Fruit fly (Drosophila melanogaster) whole organism, embryonic: ENCODE results near the gene Tao.

Source experiments
- ATbp ChIP-seq: fragments of 200-800 bp; sonication (Bioruptor generic); optimal IDR thresholded peaks from 2 replicates; lab custom pipeline; 2017; ENCODE audit warnings: missing biosample characterization, mild to moderate bottlenecking, missing genetic modification characterization, missing genetic modification reagents
- CG12391 ChIP-seq: fragments of 200-800 bp; sonication (Bioruptor generic); optimal IDR thresholded peaks from 3 replicates; lab custom pipeline; 2018; ENCODE audit warnings: missing biosample characterization, mild to moderate bottlenecking, missing genetic modification characterization, moderate library complexity
- CG31365 ChIP-seq: fragments of 200-800 bp; sonication (Bioruptor generic); optimal IDR thresholded peaks from 2 replicates; lab custom pipeline; 2018; ENCODE audit warnings: missing biosample characterization, mild to moderate bottlenecking, missing genetic modification characterization
- CG4282 ChIP-seq: fragments of 200-800 bp; sonication (Bioruptor generic); optimal IDR thresholded peaks from 2 replicates; lab custom pipeline; 2016; ENCODE audit warnings: missing biosample characterization, missing genetic modification characterization
- Vsx1 ChIP-seq: fragments of 200-800 bp; sonication (Bioruptor generic); optimal IDR thresholded peaks from 2 replicates; lab custom pipeline; 2017; ENCODE audit warnings: missing biosample characterization, mild to moderate bottlenecking, missing genetic modification characterization, missing genetic modification reagents
- pan ChIP-seq, 4 experiments: fragments of >200 bp in 3 of 4; fragments of 200-800 bp in 1 of 4; sonication (Bioruptor generic) in 1 of 4; optimal IDR thresholded peaks in 3 of 4; IDR thresholded peaks in 1 of 4; 2 replicates each; pipeline versions ENCODE4 v1.3.6 to Lab custom; 2017 to 2022; ENCODE audit warnings: missing biosample characterization in 2 of 4, missing genetic modification characterization in 2 of 4, mixed read lengths in 1 of 4

- TF ChIP-seq pan (optimal IDR thresholded peaks at IDR 0.05; lab: Kevin White, UChicago) (no peak), pan (GFP tag; optimal IDR thresholded peaks at IDR 0.05 in 1 of 2, IDR thresholded peaks at IDR 0.05 in 1 of 2) (no peak), CG12391 (no peak), CG31365 (tag; lab: Kevin White, UChicago) (no peak), ATbp (GFP tag; lab: Kevin White, UChicago) (no peak), Vsx1 (GFP tag; lab: Kevin White, UChicago) (no peak), CG4282 (no peak)
Observed at dm6 chrX:19618183-19618740, 38.7 kb upstream of the Tao start, which contains the start of the genes Pstk and Tim9b.
